Worm (Caenorhabditis elegans): ENCODE data around the gene pax-2.
A peak's percentile ranks its signal among the peaks of the same experiment; 100 is the strongest.

The pax-2 gene

DNA sequence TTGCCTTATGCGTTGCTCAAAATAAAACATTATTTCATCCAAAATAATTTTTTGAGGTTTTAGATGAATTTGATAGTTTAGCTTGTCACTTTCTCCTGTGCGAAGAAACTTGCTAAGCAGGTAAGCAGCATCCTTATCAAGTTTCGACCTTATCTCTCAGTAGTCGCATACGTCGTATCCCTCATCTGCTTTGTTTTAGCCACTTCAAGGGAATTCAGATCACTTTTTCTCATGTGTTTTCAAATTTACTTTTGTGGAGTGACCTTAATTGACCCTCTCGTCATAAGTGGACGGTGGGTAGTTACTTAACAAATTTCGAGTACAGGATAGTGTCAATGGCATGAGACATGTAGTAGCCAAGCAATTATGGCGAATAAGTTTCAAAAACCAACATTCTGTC, 32.5 kb upstream of the pax-2 start:
- TF ChIP-seq nhr-25 (tag; optimal IDR thresholded peaks at IDR 0.05) (peak; percentile 68), hmg-11 (tag; optimal IDR thresholded peaks at IDR 0.05) (no peak), nhr-23 (tag; optimal IDR thresholded peaks at IDR 0.05) (no peak), nhr-43 (tag; optimal IDR thresholded peaks at IDR 0.05; ENCODE audit: poor library complexity, severe bottlenecking) (no peak), ZK546.5 (tag; optimal IDR thresholded peaks at IDR 0.05) (no peak), fos-1 (tag; optimal IDR thresholded peaks at IDR 0.05) (no peak), nhr-237 (tag; optimal IDR thresholded peaks at IDR 0.05) (no peak), ama-1 (optimal IDR thresholded peaks at IDR 0.05) (peak; percentile 90), nhr-77 (tag; optimal IDR thresholded peaks at IDR 0.05) (peak; percentile 55), elt-3 (tag; optimal IDR thresholded peaks at IDR 0.05) (peak in 1 of 3 experiments; percentile 93), nhr-12 (tag; optimal IDR thresholded peaks at IDR 0.05) (no peak), nfya-1 (tag; optimal IDR thresholded peaks at IDR 0.05; ENCODE audit: insufficient read depth) (peak; percentile 18), ztf-11 (tag; optimal IDR thresholded peaks at IDR 0.05) (no peak), lin-15B (tag; optimal IDR thresholded peaks at IDR 0.05) (no peak), tbx-2 (tag; optimal IDR thresholded peaks at IDR 0.05) (peak; percentile 46)

DNA sequence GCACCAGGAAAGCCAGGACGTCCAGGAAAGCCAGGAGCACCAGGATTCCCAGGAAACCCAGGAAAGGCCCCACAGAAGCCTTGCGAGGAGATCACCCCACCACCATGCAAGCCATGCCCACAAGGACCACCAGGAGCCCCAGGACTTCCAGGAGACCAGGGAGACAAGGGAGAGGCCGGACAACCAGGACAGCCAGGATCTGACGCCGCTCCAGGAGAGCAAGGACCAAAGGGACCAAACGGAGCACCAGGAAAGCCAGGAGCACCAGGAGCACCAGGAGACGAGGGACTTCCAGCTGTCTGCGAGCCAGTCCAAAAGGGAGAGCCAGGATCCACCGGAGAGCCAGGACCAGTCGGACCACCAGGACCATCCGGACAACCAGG, 31.8 kb upstream of the pax-2 start:
- TF ChIP-seq elt-2 (tag; optimal IDR thresholded peaks at IDR 0.05) (no peak), ceh-16 (tag; optimal IDR thresholded peaks at IDR 0.05) (no peak)

DNA sequence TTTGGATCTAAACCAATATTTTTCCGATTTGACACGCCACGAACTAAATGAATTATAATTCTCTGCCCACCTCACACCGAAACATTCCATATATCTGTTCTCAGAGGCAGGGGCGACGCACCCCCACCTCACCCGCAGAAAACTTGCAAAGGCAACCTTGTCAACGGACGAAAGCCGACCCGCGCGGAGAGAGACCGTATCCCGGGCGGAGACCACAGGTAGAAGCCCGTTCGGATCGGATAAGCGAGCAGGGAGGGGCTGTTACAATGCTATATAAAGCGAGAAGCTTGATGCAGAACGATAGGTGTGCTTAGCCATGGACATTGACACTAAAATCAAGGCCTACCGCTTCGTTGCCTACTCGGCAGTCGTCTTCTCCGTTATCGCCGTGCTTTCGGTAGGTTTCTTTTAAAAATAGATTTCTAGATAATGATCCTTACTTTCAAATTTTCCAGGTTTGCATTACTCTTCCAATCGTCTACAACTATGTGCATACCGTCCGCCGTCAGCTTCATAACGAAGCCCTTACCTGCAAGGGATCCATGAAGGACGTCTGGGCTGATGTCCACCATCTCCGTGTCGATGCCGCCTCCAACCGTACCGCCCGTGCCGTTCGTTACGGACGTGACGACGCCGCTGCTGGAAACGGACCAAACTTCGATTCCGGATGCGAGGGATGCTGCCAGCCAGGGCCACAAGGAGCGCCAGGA, 31.3 kb upstream of the pax-2 start, which contains the start of the genes zipt-2.2 and dpy-13:
TSS of gene zipt-2.2 (minus strand) at position 51 of the 710 bp plus-strand sequence.
TSS of gene dpy-13 (plus strand) at position 300 of the 710 bp plus-strand sequence.
- TF ChIP-seq fkh-10 (GFP tag; optimal IDR thresholded peaks at IDR 0.05): no peak
- TF ChIP-seq ZK546.5 (tag; optimal IDR thresholded peaks at IDR 0.05): no peak
- no peak for TF ChIP-seq lin-39 (tag; optimal IDR thresholded peaks at IDR 0.05)
- TF ChIP-seq nhr-12 (tag; optimal IDR thresholded peaks at IDR 0.05): no peak
- peak; percentile 2 for TF ChIP-seq nhr-23 (tag; optimal IDR thresholded peaks at IDR 0.05)
- TF ChIP-seq nhr-43 (tag; optimal IDR thresholded peaks at IDR 0.05; ENCODE audit: poor library complexity, severe bottlenecking): peak; percentile 80
- peak; percentile 93 for TF ChIP-seq ama-1 (optimal IDR thresholded peaks at IDR 0.05)
- TF ChIP-seq ceh-9 (tag; optimal IDR thresholded peaks at IDR 0.05): no peak
- TF ChIP-seq nfya-1 (tag; optimal IDR thresholded peaks at IDR 0.05; ENCODE audit: insufficient read depth): peak; percentile 30
- no peak for TF ChIP-seq eor-1 (tag; optimal IDR thresholded peaks at IDR 0.05)
- TF ChIP-seq elt-3 (tag; optimal IDR thresholded peaks at IDR 0.05): peak in 1 of 3 experiments; percentile 31
- peak; percentile 77 for TF ChIP-seq nhr-25 (tag; optimal IDR thresholded peaks at IDR 0.05)

DNA sequence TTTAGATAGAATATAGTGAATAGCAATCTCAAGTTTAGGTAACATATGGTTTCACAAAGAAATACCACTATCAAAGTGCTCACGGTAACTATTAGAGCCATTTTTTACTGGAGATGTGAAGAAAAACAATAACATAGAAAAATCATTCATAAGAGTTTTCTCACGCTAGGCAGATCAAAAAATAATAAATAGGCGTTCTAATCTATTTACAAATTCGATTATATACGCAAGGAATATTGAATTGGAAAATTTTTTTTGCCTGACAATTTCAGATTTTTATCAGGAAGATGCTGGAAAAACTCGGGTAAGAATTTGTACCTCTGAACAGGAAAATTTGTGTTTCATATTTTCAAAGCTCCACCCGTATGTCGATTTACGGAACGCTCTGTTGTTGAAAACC, 23.7 kb upstream of the pax-2 start, which contains the start of gene srbc-70:
TSS of gene srbc-70 (minus strand) at position 101 of the 400 bp plus-strand sequence.
- TF ChIP-seq nhr-25 (tag; optimal IDR thresholded peaks at IDR 0.05): no peak
- no peak for TF ChIP-seq nhr-43 (tag; optimal IDR thresholded peaks at IDR 0.05; ENCODE audit: poor library complexity, severe bottlenecking)
- TF ChIP-seq tbx-2 (tag; optimal IDR thresholded peaks at IDR 0.05): no peak
- TF ChIP-seq ztf-4 (tag; optimal IDR thresholded peaks at IDR 0.05): no peak
- TF ChIP-seq lin-15B (tag; optimal IDR thresholded peaks at IDR 0.05): no peak
- no peak for TF ChIP-seq unc-39 (tag; optimal IDR thresholded peaks at IDR 0.05)
- no peak for TF ChIP-seq nhr-28 (tag; optimal IDR thresholded peaks at IDR 0.05)
- TF ChIP-seq aly-2 (tag; optimal IDR thresholded peaks at IDR 0.05): no peak
- TF ChIP-seq fkh-10 (GFP tag; optimal IDR thresholded peaks at IDR 0.05): no peak
- TF ChIP-seq pha-4 (tag; optimal IDR thresholded peaks at IDR 0.05): no peak
- TF ChIP-seq nhr-67 (tag; optimal IDR thresholded peaks at IDR 0.05): no peak
- TF ChIP-seq skn-1 (tag; optimal IDR thresholded peaks at IDR 0.05): no peak
- no peak for TF ChIP-seq eor-1 (tag; optimal IDR thresholded peaks at IDR 0.05)
- TF ChIP-seq nhr-12 (tag; optimal IDR thresholded peaks at IDR 0.05): no peak
- TF ChIP-seq ceh-9 (tag; optimal IDR thresholded peaks at IDR 0.05): no peak

DNA sequence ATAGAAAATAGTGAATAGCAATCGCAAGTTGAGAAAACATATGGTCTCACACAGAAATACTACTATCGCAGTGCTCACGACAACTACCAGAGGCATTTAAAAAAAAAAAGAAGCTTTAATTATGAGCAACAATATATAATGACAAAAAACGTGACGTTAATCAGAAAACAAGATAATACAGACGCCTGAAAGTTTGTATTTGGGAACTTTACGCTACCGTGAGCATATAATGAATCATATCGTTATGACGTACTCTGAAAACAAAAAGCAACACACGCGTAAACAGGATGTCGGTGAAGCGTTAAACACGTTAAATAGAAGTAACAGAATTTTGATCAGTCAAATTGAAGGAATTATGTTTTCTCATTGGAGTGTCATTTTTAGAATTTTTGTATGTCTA, 21.7 kb upstream of the pax-2 start, which contains the start of gene srbc-71:
TSS of gene srbc-71 (minus strand) at position 101 of the 400 bp plus-strand sequence.
- TF ChIP-seq unc-39 (tag; optimal IDR thresholded peaks at IDR 0.05): no peak
- no peak for TF ChIP-seq mml-1 (tag; optimal IDR thresholded peaks at IDR 0.05)
- no peak for TF ChIP-seq ceh-28 (tag; optimal IDR thresholded peaks at IDR 0.05)
- TF ChIP-seq zag-1 (tag; optimal IDR thresholded peaks at IDR 0.05): no peak
- TF ChIP-seq ztf-4 (tag; optimal IDR thresholded peaks at IDR 0.05): no peak
- TF ChIP-seq daf-12 (tag; optimal IDR thresholded peaks at IDR 0.05): no peak
- no peak for TF ChIP-seq mdl-1 (tag; optimal IDR thresholded peaks at IDR 0.05)
- TF ChIP-seq egl-5 (tag; optimal IDR thresholded peaks at IDR 0.05): no peak
- no peak for TF ChIP-seq pha-4 (tag; optimal IDR thresholded peaks at IDR 0.05)
- TF ChIP-seq ZK546.5 (tag; optimal IDR thresholded peaks at IDR 0.05): no peak
- TF ChIP-seq nhr-237 (tag; optimal IDR thresholded peaks at IDR 0.05): no peak
- TF ChIP-seq nhr-11 (tag; optimal IDR thresholded peaks at IDR 0.05): no peak
- TF ChIP-seq nhr-25 (tag; optimal IDR thresholded peaks at IDR 0.05): no peak
- no peak for TF ChIP-seq ztf-11 (tag; optimal IDR thresholded peaks at IDR 0.05)
- no peak for TF ChIP-seq sea-2 (GFP tag; optimal IDR thresholded peaks at IDR 0.05)
- no peak for TF ChIP-seq elt-1 (tag; optimal IDR thresholded peaks at IDR 0.05)
- no peak for TF ChIP-seq nhr-12 (tag; optimal IDR thresholded peaks at IDR 0.05)

All from whole organism, L3 larva.